Fruit fly (Drosophila melanogaster): Measurements from ENCODE around the gene CCT7.

dm6 chr3R:8807048-8807447, 5.7 kb downstream of the CCT7 start:
- no peak for TF ChIP-seq cyc (GFP tag; optimal IDR thresholded peaks at IDR 0.05)
- TF ChIP-seq CG3032 (tag; optimal IDR thresholded peaks at IDR 0.05), result no peak
- no peak for TF ChIP-seq lz (GFP tag; optimal IDR thresholded peaks at IDR 0.05)
- no peak for TF ChIP-seq CG31627 (GFP tag; optimal IDR thresholded peaks at IDR 0.05)
- TF ChIP-seq OdsH (GFP tag; optimal IDR thresholded peaks at IDR 0.05), result no peak
- TF ChIP-seq Hr38 (GFP tag; optimal IDR thresholded peaks at IDR 0.05), result no peak
